Fruit fly (Drosophila melanogaster) Kc167 (cell line): ENCODE measurements around the gene Tsp3A.

ENCODE experiments used
- Myc ChIP-seq: fragments of >200 bp; optimal IDR thresholded peaks from 2 replicates; lab custom pipeline; 2017; ENCODE audit warnings: missing external identifiers
- Sin3A ChIP-seq: fragments of >200 bp; optimal IDR thresholded peaks from 2 replicates; lab custom pipeline; 2018; ENCODE audit warnings: missing external identifiers
- h ChIP-seq: fragments of >200 bp; optimal IDR thresholded peaks from 3 replicates; lab custom pipeline; 2018; ENCODE audit warnings: missing external identifiers
- psq ChIP-seq: fragments of >200 bp; optimal IDR thresholded peaks from 2 replicates; lab custom pipeline; 2017; ENCODE audit warnings: missing external identifiers
- ttk ChIP-seq: sonication (Bioruptor generic); optimal IDR thresholded peaks from 2 replicates; lab custom pipeline; 2017; ENCODE audit warnings: missing external identifiers

DNA sequence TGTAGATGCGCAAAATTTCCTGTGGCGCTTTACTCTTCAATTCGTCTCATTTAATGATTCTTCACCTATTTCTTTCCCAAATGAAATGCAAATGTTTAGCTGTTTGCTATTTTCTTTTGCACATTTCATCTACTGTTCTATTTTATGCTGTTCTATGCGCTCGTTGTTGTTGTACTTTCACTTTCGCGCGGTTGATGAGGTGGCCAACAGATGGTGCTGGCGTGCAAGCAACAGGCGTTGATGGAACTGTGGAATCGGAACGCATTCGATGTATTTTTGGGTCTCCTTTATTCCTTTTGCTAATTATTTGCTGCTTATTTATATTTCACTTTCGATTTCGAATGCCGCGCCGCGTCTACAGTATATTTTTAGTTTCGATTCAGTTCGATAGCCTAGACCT lies 36.5 kb upstream of the Tsp3A start:
- no peak for TF ChIP-seq h (lab: Kevin White, UChicago)
- no peak for TF ChIP-seq Myc (lab: Kevin White, UChicago)
- no peak for TF ChIP-seq ttk (lab: Kevin White, UChicago)
- TF ChIP-seq psq (lab: Kevin White, UChicago): no peak
- TF ChIP-seq Sin3A (lab: Kevin White, UChicago): no peak
